Fruit fly (Drosophila melanogaster) whole organism, embryonic: ENCODE results near the gene CG8191.

Experiments used
- Bdp1 ChIP-seq: fragments of 200-800 bp; sonication (Bioruptor generic); optimal IDR thresholded peaks from 3 replicates; lab custom pipeline; 2016; ENCODE audit warnings: missing biosample characterization, missing genetic modification characterization
- BtbVII ChIP-seq: fragments of 200-800 bp; sonication (Bioruptor generic); optimal IDR thresholded peaks from 3 replicates; lab custom pipeline; 2017; ENCODE audit warnings: missing biosample characterization, mild to moderate bottlenecking, missing genetic modification characterization
- CG10979 ChIP-seq: fragments of 200-800 bp; sonication (Bioruptor generic); optimal IDR thresholded peaks from 2 replicates; lab custom pipeline; 2018; ENCODE audit warnings: missing biosample characterization, mild to moderate bottlenecking, missing genetic modification characterization, moderate library complexity
- CG11456 ChIP-seq: fragments of 200-800 bp; sonication (Bioruptor generic); IDR thresholded peaks from 3 replicates; pipeline ENCODE4 v1.3.6; 2022; ENCODE audit warnings: missing biosample characterization, missing genetic modification characterization
- CG12659 ChIP-seq: fragments of 200-800 bp; sonication (Bioruptor generic); optimal IDR thresholded peaks from 3 replicates; lab custom pipeline; 2017; ENCODE audit warnings: mild to moderate bottlenecking, missing biosample characterization, missing genetic modification reagents, missing genetic modification characterization
- CG13296 ChIP-seq: fragments of 200-800 bp; sonication (Bioruptor generic); optimal IDR thresholded peaks from 3 replicates; lab custom pipeline; 2018; ENCODE audit warnings: missing biosample characterization, mild to moderate bottlenecking, missing genetic modification characterization
- CG18262 ChIP-seq: fragments of 200-800 bp; optimal IDR thresholded peaks from 3 replicates; lab custom pipeline; 2019; ENCODE audit warnings: missing biosample characterization, mild to moderate bottlenecking, missing genetic modification characterization, moderate library complexity
- CG4328 ChIP-seq: fragments of 200-800 bp; sonication (Bioruptor generic); optimal IDR thresholded peaks from 3 replicates; lab custom pipeline; 2017; ENCODE audit warnings: missing biosample characterization, missing genetic modification reagents, missing genetic modification characterization
- CG4617 ChIP-seq: fragments of 200-800 bp; sonication (Bioruptor generic); optimal IDR thresholded peaks from 3 replicates; lab custom pipeline; 2016; ENCODE audit warnings: missing biosample characterization, missing genetic modification characterization, borderline replicate concordance
- CG6689 ChIP-seq: fragments of 200-800 bp; sonication (Bioruptor generic); IDR thresholded peaks from 2 replicates; pipeline ENCODE4 v1.3.6; 2022; ENCODE audit warnings: missing biosample characterization, missing genetic modification characterization
- CG6854 ChIP-seq: fragments of 200-800 bp; sonication (Bioruptor generic); optimal IDR thresholded peaks from 3 replicates; lab custom pipeline; 2017; ENCODE audit warnings: missing biosample characterization, mild to moderate bottlenecking, missing genetic modification characterization
- CG7839 ChIP-seq: fragments of 200-800 bp; sonication (Bioruptor generic); optimal IDR thresholded peaks from 3 replicates; lab custom pipeline; 2018; ENCODE audit warnings: missing biosample characterization, mild to moderate bottlenecking, missing genetic modification characterization, moderate library complexity
- CG7963 ChIP-seq: fragments of 200-800 bp; sonication (Bioruptor generic); IDR thresholded peaks from 3 replicates; pipeline ENCODE4 v1.3.6; 2022; ENCODE audit warnings: missing biosample characterization, missing genetic modification characterization; ENCODE audit not compliant: partially characterized antibody
- CG9215 ChIP-seq: fragments of 200-800 bp; sonication (Bioruptor generic); IDR thresholded peaks from 2 replicates; pipeline ENCODE4 v1.3.6; 2022; ENCODE audit warnings: missing biosample characterization, missing genetic modification characterization
- CG9932 ChIP-seq: fragments of 200-800 bp; sonication (Bioruptor generic); IDR thresholded peaks from 2 replicates; pipeline ENCODE4 v1.3.6; 2022; ENCODE audit warnings: missing biosample characterization, missing genetic modification characterization
- CkIIα-i1 ChIP-seq: fragments of 200-800 bp; sonication (Bioruptor generic); IDR thresholded peaks from 2 replicates; pipeline ENCODE4 v1.3.6; 2022; ENCODE audit warnings: missing biosample characterization, missing genetic modification characterization
- HLH4C ChIP-seq: fragments of 200-800 bp; sonication (Bioruptor generic); IDR thresholded peaks from 3 replicates; pipeline ENCODE4 v1.3.6; 2022; ENCODE audit warnings: missing biosample characterization, missing genetic modification characterization; ENCODE audit not compliant: partially characterized antibody
- Hr3 ChIP-seq: fragments of 200-800 bp; sonication (Bioruptor generic); optimal IDR thresholded peaks from 3 replicates; lab custom pipeline; 2016; ENCODE audit warnings: missing biosample characterization, missing genetic modification characterization
- MESR4 ChIP-seq: fragments of 200-800 bp; sonication (Bioruptor generic); optimal IDR thresholded peaks from 2 replicates; lab custom pipeline; 2018; ENCODE audit warnings: missing biosample characterization, mild to moderate bottlenecking, missing genetic modification characterization, moderate library complexity
- Med ChIP-seq: fragments of 200-800 bp; sonication (Bioruptor generic); peaks from one replicate; lab custom pipeline; 2016; ENCODE audit warnings: missing biosample characterization, missing genetic modification characterization, mild to moderate bottlenecking, inconsistent platforms, moderate library complexity
- Ptx1 ChIP-seq: fragments of 200-800 bp; sonication (Bioruptor generic); IDR thresholded peaks from 2 replicates; pipeline ENCODE4 v1.3.6; 2022; ENCODE audit warnings: missing biosample characterization, missing genetic modification characterization
- Side ChIP-seq: fragments of 200-800 bp; sonication (Bioruptor generic); optimal IDR thresholded peaks from 2 replicates; lab custom pipeline; 2016; ENCODE audit warnings: missing biosample characterization, missing genetic modification characterization
- Taf1 ChIP-seq: fragments of 200-800 bp; sonication (Bioruptor generic); IDR thresholded peaks from 2 replicates; pipeline ENCODE4 v1.3.6; 2022; ENCODE audit warnings: missing biosample characterization, missing genetic modification characterization
- abd-A ChIP-seq: fragments of 200-800 bp; sonication (Bioruptor generic); optimal IDR thresholded peaks from 3 replicates; lab custom pipeline; 2019; ENCODE audit warnings: missing biosample characterization, mild to moderate bottlenecking, missing genetic modification characterization, moderate library complexity
- amos ChIP-seq: fragments of 200-800 bp; sonication (Bioruptor generic); IDR thresholded peaks from 2 replicates; pipeline ENCODE4 v1.3.6; 2022; ENCODE audit warnings: missing biosample characterization, missing genetic modification characterization; ENCODE audit not compliant: partially characterized antibody
- az2 ChIP-seq: fragments of 200-800 bp; sonication (Bioruptor generic); optimal IDR thresholded peaks from 3 replicates; lab custom pipeline; 2016; ENCODE audit warnings: missing biosample characterization, missing genetic modification characterization
- bcd ChIP-seq: fragments of 200-800 bp; sonication (Bioruptor generic); optimal IDR thresholded peaks from 2 replicates; lab custom pipeline; 2017; ENCODE audit warnings: missing biosample characterization, mild to moderate bottlenecking, missing genetic modification characterization
- ci ChIP-seq: fragments of 200-800 bp; sonication (Bioruptor generic); IDR thresholded peaks from 3 replicates; pipeline ENCODE4 v1.3.6; 2022; ENCODE audit warnings: missing biosample characterization, missing genetic modification characterization
- crc ChIP-seq: fragments of 200-800 bp; sonication (Bioruptor generic); optimal IDR thresholded peaks from 2 replicates; lab custom pipeline; 2016; ENCODE audit warnings: missing biosample characterization, missing genetic modification characterization
- crp ChIP-seq, 2 experiments: fragments of 200-800 bp; sonication (Bioruptor generic); optimal IDR thresholded peaks; 2 replicates in 1 of 2; 3 replicates in 1 of 2; lab custom pipeline; 2017; ENCODE audit warnings: missing biosample characterization in 2 of 2, missing genetic modification characterization in 2 of 2, mild to moderate bottlenecking in 1 of 2, moderate library complexity in 1 of 2
- dati ChIP-seq: fragments of 200-800 bp; sonication (Bioruptor generic); IDR thresholded peaks from 2 replicates; pipeline ENCODE4 v1.3.6; 2022; ENCODE audit warnings: missing biosample characterization, missing genetic modification characterization
- ems ChIP-seq: fragments of 200-800 bp; sonication (Bioruptor generic); optimal IDR thresholded peaks from 3 replicates; lab custom pipeline; 2016; ENCODE audit warnings: missing biosample characterization, missing genetic modification characterization
- exex ChIP-seq: fragments of 200-800 bp; sonication (Bioruptor generic); optimal IDR thresholded peaks from 4 replicates; lab custom pipeline; 2018; ENCODE audit warnings: missing biosample characterization, mild to moderate bottlenecking, missing genetic modification characterization, moderate library complexity
- grau ChIP-seq: fragments of 200-800 bp; optimal IDR thresholded peaks from 3 replicates; lab custom pipeline; 2019; ENCODE audit warnings: missing biosample characterization, mild to moderate bottlenecking, missing genetic modification characterization, moderate library complexity
- insv ChIP-seq, 2 experiments: fragments of 200-800 bp; sonication (Bioruptor generic); optimal IDR thresholded peaks; 3 replicates each; lab custom pipeline; 2016 to 2018; ENCODE audit warnings: missing biosample characterization in 2 of 2, missing genetic modification characterization in 2 of 2
- kah ChIP-seq: fragments of 200-800 bp; sonication (Bioruptor generic); optimal IDR thresholded peaks from 2 replicates; lab custom pipeline; 2018; ENCODE audit warnings: missing biosample characterization, mild to moderate bottlenecking, missing genetic modification characterization
- kni ChIP-seq: fragments of 200-800 bp; sonication (Bioruptor generic); optimal IDR thresholded peaks from 3 replicates; lab custom pipeline; 2017; ENCODE audit warnings: mild to moderate bottlenecking, missing biosample characterization, missing genetic modification reagents, missing genetic modification characterization
- lilli ChIP-seq: fragments of 200-800 bp; sonication (Bioruptor generic); optimal IDR thresholded peaks from 3 replicates; lab custom pipeline; 2016; ENCODE audit warnings: missing biosample characterization, missing genetic modification characterization
- oc ChIP-seq: fragments of 200-800 bp; sonication (Bioruptor generic); optimal IDR thresholded peaks from 2 replicates; lab custom pipeline; 2018; ENCODE audit warnings: missing biosample characterization, mild to moderate bottlenecking, missing genetic modification characterization, moderate library complexity
- phol ChIP-seq: fragments of 200-800 bp; sonication (Bioruptor generic); optimal IDR thresholded peaks from 3 replicates; lab custom pipeline; 2018; ENCODE audit warnings: missing biosample characterization, mild to moderate bottlenecking, missing genetic modification characterization, moderate library complexity
- pzg ChIP-seq: fragments of 200-800 bp; sonication (Bioruptor generic); optimal IDR thresholded peaks from 3 replicates; lab custom pipeline; 2018; ENCODE audit warnings: missing biosample characterization, mild to moderate bottlenecking, missing genetic modification characterization, moderate library complexity
- row ChIP-seq: fragments of 200-800 bp; sonication (Bioruptor generic); IDR thresholded peaks from 3 replicates; pipeline ENCODE4 v1.3.6; 2022; ENCODE audit warnings: missing biosample characterization, missing genetic modification characterization
- stwl ChIP-seq: fragments of 200-800 bp; sonication (Bioruptor generic); optimal IDR thresholded peaks from 3 replicates; lab custom pipeline; 2018; ENCODE audit warnings: missing biosample characterization, mild to moderate bottlenecking, missing genetic modification characterization, moderate library complexity
- twi ChIP-seq: fragments of 200-800 bp; optimal IDR thresholded peaks from 2 replicates; lab custom pipeline; 2019; ENCODE audit warnings: missing biosample characterization, mild to moderate bottlenecking, missing genetic modification characterization, moderate library complexity
- unc-4 ChIP-seq: fragments of 200-800 bp; sonication (Bioruptor generic); IDR thresholded peaks from 2 replicates; pipeline ENCODE4 v1.3.6; 2022; ENCODE audit warnings: missing biosample characterization, missing genetic modification characterization; ENCODE audit not compliant: partially characterized antibody
- vnd ChIP-seq: fragments of 200-800 bp; sonication (Bioruptor generic); IDR thresholded peaks from 3 replicates; pipeline ENCODE4 v1.3.6; 2022; ENCODE audit warnings: missing biosample characterization, missing genetic modification characterization; ENCODE audit not compliant: partially characterized antibody

CG8191 gene

dm6 chrX:15740881-15741280, 8.9 kb downstream of the CG8191 start:
- TF ChIP-seq CG9932 (GFP tag; lab: Robert Waterston, UW) (0 out of 2 replicates have a peak, but pooled peaks have one; percentile 28), dati (GFP tag; lab: Robert Waterston, UW) (no peak), row (GFP tag; lab: Robert Waterston, UW) (peak; percentile 24; the same call in 2 of the 3 replicates), CG13296 (GFP tag; lab: Kevin White, UChicago) (no peak), oc (no peak), Side (GFP tag; lab: Kevin White, UChicago) (no peak), CG6854 (GFP tag; lab: Kevin White, UChicago) (no peak), BtbVII (GFP tag; lab: Kevin White, UChicago) (peak; percentile 3), pzg (GFP tag; lab: Kevin White, UChicago) (no peak)

- TF ChIP-seq amos (GFP tag; lab: Robert Waterston, UW): peak; percentile 49
- 0 out of 2 replicates have a peak, but pooled peaks have one; percentile 6 for TF ChIP-seq CG6689 (GFP tag; lab: Robert Waterston, UW)
- peak in 1 of 2 experiments; percentile 32 for TF ChIP-seq crp (GFP tag; optimal IDR thresholded peaks at IDR 0.05; lab: Kevin White, UChicago)
- peak; percentile 50; the same call in 1 of the 3 replicates for TF ChIP-seq HLH4C (GFP tag; lab: Robert Waterston, UW)
- peak; percentile 17 for TF ChIP-seq az2 (GFP tag; lab: Kevin White, UChicago)
- peak; percentile 71 for TF ChIP-seq CG9932 (GFP tag; lab: Robert Waterston, UW)
- peak; percentile 1 for TF ChIP-seq lilli
- TF ChIP-seq crc (GFP tag; lab: Kevin White, UChicago): no peak
- TF ChIP-seq CG10979 (tag; lab: Kevin White, UChicago): no peak
- TF ChIP-seq CG12659 (GFP tag; lab: Kevin White, UChicago): peak; percentile 18
- no peak for TF ChIP-seq CG7839 (tag; lab: Kevin White, UChicago)
- TF ChIP-seq Ptx1 (GFP tag; lab: Robert Waterston, UW): 0 out of 2 replicates have a peak, but pooled peaks have one; percentile 18
- TF ChIP-seq MESR4 (GFP tag; lab: Kevin White, UChicago): peak; percentile 90
- peak; percentile 17 for TF ChIP-seq CG18262 (tag; lab: Kevin White, UChicago)
- TF ChIP-seq CG4328 (GFP tag; lab: Kevin White, UChicago): peak; percentile 22
- TF ChIP-seq unc-4 (GFP tag; lab: Robert Waterston, UW): peak; percentile 18; the same call in 1 of the 2 replicates
- no peak for TF ChIP-seq stwl (tag; lab: Kevin White, UChicago)
- TF ChIP-seq CkIIα-i1 (GFP tag; lab: Robert Waterston, UW): no peak
- TF ChIP-seq abd-A (tag; lab: Kevin White, UChicago): no peak
- TF ChIP-seq ci (GFP tag; lab: Robert Waterston, UW): 0 out of 3 replicates have a peak, but pooled peaks have one; percentile 19
- TF ChIP-seq Taf1 (GFP tag; lab: Robert Waterston, UW): no peak
- peak; percentile 17; the same call in 1 of the 3 replicates for TF ChIP-seq CG7963
- TF ChIP-seq CG9215 (GFP tag; lab: Robert Waterston, UW): 0 out of 2 replicates have a peak, but pooled peaks have one; percentile 31
- TF ChIP-seq ems (GFP tag; lab: Kevin White, UChicago): no peak
- TF ChIP-seq Hr3 (GFP tag; lab: Kevin White, UChicago): peak; percentile 28
- no peak for TF ChIP-seq kni (GFP tag; lab: Kevin White, UChicago)
- TF ChIP-seq vnd: peak; percentile 35; the same call in 1 of the 3 replicates
- TF ChIP-seq grau (tag; lab: Kevin White, UChicago): peak; percentile 1
- TF ChIP-seq CG4617: peak; percentile 21
- peak; percentile 74 for TF ChIP-seq Med (GFP tag; lab: Kevin White, UChicago)
- TF ChIP-seq CG11456: peak; percentile 41; the same call in 1 of the 3 replicates
- TF ChIP-seq exex: no peak
- no peak for TF ChIP-seq Bdp1 (GFP tag; lab: Kevin White, UChicago)
- TF ChIP-seq twi (tag; lab: Kevin White, UChicago): no peak
- peak; percentile 5 for TF ChIP-seq bcd (GFP tag; lab: Kevin White, UChicago)
- TF ChIP-seq phol: peak; percentile 36
- TF ChIP-seq insv (GFP tag; optimal IDR thresholded peaks at IDR 0.05; lab: Kevin White, UChicago): peak in 1 of 2 experiments; percentile 93
- no peak for TF ChIP-seq kah (GFP tag; lab: Kevin White, UChicago)
Observed at dm6 chrX:15745905-15746681, 14.1 kb downstream of the CG8191 start, which contains the start of the genes CG8944 and CCT6. Gene CG8944, minus strand, starts transcription at chrX:15746231. Gene CCT6, plus strand, starts transcription at chrX:15746648.
